Fruit fly (Drosophila melanogaster) whole organism: ENCODE measurements around the gene nenya.

Experiments used
- pan ChIP-seq: fragments of >200 bp; optimal IDR thresholded peaks from 2 replicates; lab custom pipeline; 2017
- psq ChIP-seq: fragments of >200 bp; optimal IDR thresholded peaks from 2 replicates; lab custom pipeline; 2017
- usp ChIP-seq: fragments of >200 bp; optimal IDR thresholded peaks from 2 replicates; lab custom pipeline; 2017; ENCODE audit warnings: missing biosample characterization, missing genetic modification characterization, mixed read lengths

dm6 chr3R:27926738-27927215 is 1.2 kb downstream of the nenya start:
- TF ChIP-seq usp (GFP tag; lab: Kevin White, UChicago) (no peak), pan (no peak), psq (lab: Kevin White, UChicago) (no peak)
